Worm (Caenorhabditis elegans) whole organism, L4 larva: ENCODE data around the gene zfp-3.
A peak's percentile ranks its signal among the peaks of the same experiment; 100 is the strongest.

ENCODE experiments used
- D1046.2 ChIP-seq: fragments of 200-800 bp; sonication (Bioruptor generic); IDR thresholded peaks from 2 replicates; pipeline ENCODE4 v1.3.6; 2022; ENCODE audit warnings: missing genetic modification characterization, missing compliant biosample characterization
- F10B5.3 ChIP-seq: sonication (generic microtip); optimal IDR thresholded peaks from 2 replicates; lab custom pipeline; 2016; ENCODE audit warnings: mild to moderate bottlenecking, missing genetic modification characterization, missing compliant biosample characterization
- R02D3.7 ChIP-seq: fragments of 150-350 bp; sonication (generic microtip); optimal IDR thresholded peaks from 3 replicates; lab custom pipeline; 2014; ENCODE audit warnings: missing biosample characterization, missing genetic modification characterization
- T20F7.1 ChIP-seq: fragments of 200-800 bp; sonication (Bioruptor generic); optimal IDR thresholded peaks from 2 replicates; lab custom pipeline; 2018; ENCODE audit warnings: mild to moderate bottlenecking, missing genetic modification characterization, missing compliant biosample characterization
- T26A8.4 ChIP-seq: fragments of 200-800 bp; sonication (Bioruptor generic); IDR thresholded peaks from 2 replicates; pipeline ENCODE4 v1.3.6; 2022; ENCODE audit warnings: missing genetic modification characterization, missing compliant biosample characterization
- ZK337.2 ChIP-seq: fragments of 200-800 bp; sonication (Bioruptor generic); IDR thresholded peaks from 2 replicates; pipeline ENCODE4 v1.3.6; 2022; ENCODE audit warnings: missing genetic modification reagents, missing genetic modification characterization, missing compliant biosample characterization
- ZK546.5 ChIP-seq, 2 experiments: sonication (generic microtip); optimal IDR thresholded peaks; 2 replicates each; lab custom pipeline; 2017; ENCODE audit warnings: missing biosample characterization in 2 of 2, missing genetic modification characterization in 2 of 2
- aha-1 ChIP-seq: fragments of 150-350 bp; peaks from one replicate; lab custom pipeline; 2014; ENCODE audit warnings: missing biosample characterization, missing genetic modification characterization
- aly-2 ChIP-seq: sonication (generic microtip); optimal IDR thresholded peaks from 2 replicates; lab custom pipeline; 2018; ENCODE audit warnings: missing biosample characterization, missing genetic modification characterization
- attf-4 ChIP-seq: sonication (generic microtip); optimal IDR thresholded peaks from 3 replicates; lab custom pipeline; 2017; ENCODE audit warnings: missing biosample characterization, missing genetic modification characterization
- ceh-20 ChIP-seq: fragments of 200-800 bp; sonication (Bioruptor generic); IDR thresholded peaks from 2 replicates; pipeline ENCODE4 v1.3.6; 2022; ENCODE audit warnings: missing genetic modification reagents, missing genetic modification characterization, missing compliant biosample characterization
- ceh-62 ChIP-seq: sonication (generic microtip); optimal IDR thresholded peaks from 2 replicates; lab custom pipeline; 2017; ENCODE audit warnings: missing biosample characterization, missing genetic modification characterization
- ceh-82 ChIP-seq: sonication (generic microtip); optimal IDR thresholded peaks from 2 replicates; lab custom pipeline; 2017; ENCODE audit warnings: missing biosample characterization, missing genetic modification characterization
- cey-2 ChIP-seq: sonication (generic microtip); optimal IDR thresholded peaks from 3 replicates; lab custom pipeline; 2017; ENCODE audit warnings: missing genetic modification characterization, mild to moderate bottlenecking, missing compliant biosample characterization, antibody characterized with exemption, borderline replicate concordance; ENCODE audit not compliant: insufficient read depth
- daf-19 ChIP-seq: fragments of 200-800 bp; sonication (Bioruptor generic); conservative IDR thresholded peaks from 2 replicates; pipeline ENCODE4 v1.3.6; 2022; ENCODE audit warnings: missing genetic modification characterization, missing compliant biosample characterization
- daf-8 ChIP-seq: fragments of 200-800 bp; sonication (Bioruptor generic); IDR thresholded peaks from 2 replicates; pipeline ENCODE4 v1.3.6; 2022; ENCODE audit warnings: missing genetic modification characterization, missing compliant biosample characterization
- dmd-9 ChIP-seq: fragments of 200-800 bp; sonication (Bioruptor generic); IDR thresholded peaks from 2 replicates; pipeline ENCODE4 v1.3.6; 2022; ENCODE audit warnings: missing genetic modification reagents, missing genetic modification characterization, missing compliant biosample characterization
- dpl-1 ChIP-seq: fragments of 150-350 bp; optimal IDR thresholded peaks from 2 replicates; lab custom pipeline; 2014; ENCODE audit warnings: missing biosample characterization, missing genetic modification reagents, missing genetic modification characterization
- egl-43 ChIP-seq: fragments of 200-800 bp; sonication (Bioruptor generic); IDR thresholded peaks from 2 replicates; pipeline ENCODE4 v1.3.6; 2022; ENCODE audit warnings: missing genetic modification reagents, missing genetic modification characterization, missing compliant biosample characterization
- fos-1 ChIP-seq: fragments of 150-350 bp; optimal IDR thresholded peaks from 2 replicates; lab custom pipeline; 2014; ENCODE audit warnings: missing biosample characterization, missing genetic modification characterization
- gei-8 ChIP-seq: fragments of 200-800 bp; sonication (Bioruptor generic); optimal IDR thresholded peaks from 2 replicates; lab custom pipeline; 2018; ENCODE audit warnings: mild to moderate bottlenecking, missing genetic modification characterization, missing compliant biosample characterization
- hlh-30 ChIP-seq: sonication (generic microtip); optimal IDR thresholded peaks from 2 replicates; lab custom pipeline; 2017; ENCODE audit warnings: antibody characterized with exemption, mild to moderate bottlenecking, missing genetic modification characterization, missing compliant biosample characterization; ENCODE audit not compliant: insufficient read depth
- hmg-1.1 ChIP-seq: fragments of 200-800 bp; sonication (Bioruptor generic); IDR thresholded peaks from 2 replicates; pipeline ENCODE4 v1.3.6; 2022; ENCODE audit warnings: missing genetic modification reagents, missing genetic modification characterization, missing compliant biosample characterization
- lim-7 ChIP-seq: fragments of 200-800 bp; sonication (Bioruptor generic); IDR thresholded peaks from 2 replicates; pipeline ENCODE4 v1.3.6; 2022; ENCODE audit warnings: missing genetic modification characterization, missing compliant biosample characterization
- lin-1 ChIP-seq: fragments of 200-800 bp; sonication (Bioruptor generic); IDR thresholded peaks from 2 replicates; pipeline ENCODE4 v1.3.6; 2022; ENCODE audit warnings: missing genetic modification reagents, missing genetic modification characterization, missing compliant biosample characterization
- lin-29 ChIP-seq: fragments of 200-800 bp; sonication (Bioruptor generic); IDR thresholded peaks from 2 replicates; pipeline ENCODE4 v1.3.6; 2022; ENCODE audit warnings: missing genetic modification reagents, missing genetic modification characterization, missing compliant biosample characterization
- lin-38 ChIP-seq: fragments of 200-800 bp; sonication (Bioruptor generic); IDR thresholded peaks from 2 replicates; pipeline ENCODE4 v1.3.6; 2022; ENCODE audit warnings: missing genetic modification reagents, missing genetic modification characterization, missing compliant biosample characterization
- lin-39 ChIP-seq: fragments of 150-350 bp; optimal IDR thresholded peaks from 2 replicates; lab custom pipeline; 2014; ENCODE audit warnings: missing biosample characterization, missing genetic modification reagents, missing genetic modification characterization
- lsy-2 ChIP-seq, 2 experiments: fragments of 150-350 bp in 1 of 2; sonication (generic microtip) in 1 of 2; optimal IDR thresholded peaks; 2 replicates each; lab custom pipeline; 2014 to 2017; ENCODE audit warnings: missing biosample characterization in 2 of 2, missing genetic modification characterization in 2 of 2
- madf-5 ChIP-seq, 2 experiments: fragments of 200-800 bp; sonication (Bioruptor generic); IDR thresholded peaks; 2 replicates each; pipeline ENCODE4 v1.3.6; 2022; ENCODE audit warnings: missing compliant biosample characterization in 2 of 2, missing genetic modification characterization in 2 of 2
- madf-9 ChIP-seq: fragments of 200-800 bp; sonication (Bioruptor generic); conservative IDR thresholded peaks from 2 replicates; pipeline ENCODE4 v1.3.6; 2022; ENCODE audit warnings: missing genetic modification reagents, missing genetic modification characterization, missing compliant biosample characterization
- mdl-1 ChIP-seq, 2 experiments: fragments of 150-350 bp in 1 of 2; sonication (generic microtip) in 1 of 2; optimal IDR thresholded peaks; 2 replicates each; lab custom pipeline; 2014 to 2017; ENCODE audit warnings: missing biosample characterization in 2 of 2, missing genetic modification characterization in 2 of 2
- nhr-102 ChIP-seq: sonication (generic microtip); optimal IDR thresholded peaks from 2 replicates; lab custom pipeline; 2016; ENCODE audit warnings: mild to moderate bottlenecking, missing genetic modification characterization, moderate library complexity, missing compliant biosample characterization
- nhr-11 ChIP-seq: fragments of 150-350 bp; optimal IDR thresholded peaks from 2 replicates; lab custom pipeline; 2014; ENCODE audit warnings: missing biosample characterization, missing genetic modification characterization
- nhr-25 ChIP-seq: sonication (generic microtip); optimal IDR thresholded peaks from 2 replicates; lab custom pipeline; 2017; ENCODE audit warnings: missing genetic modification characterization, mild to moderate bottlenecking, missing compliant biosample characterization, antibody characterized with exemption, moderate library complexity, borderline replicate concordance; ENCODE audit not compliant: insufficient read depth
- nhr-28 ChIP-seq: fragments of 150-350 bp; optimal IDR thresholded peaks from 2 replicates; lab custom pipeline; 2014; ENCODE audit warnings: missing biosample characterization, missing genetic modification characterization
- nhr-41 ChIP-seq: fragments of 200-800 bp; sonication (Bioruptor generic); IDR thresholded peaks from 2 replicates; pipeline ENCODE4 v1.3.6; 2022; ENCODE audit warnings: missing genetic modification reagents, missing genetic modification characterization, missing compliant biosample characterization
- nhr-48 ChIP-seq: sonication (generic microtip); optimal IDR thresholded peaks from 2 replicates; lab custom pipeline; 2016; ENCODE audit warnings: mild to moderate bottlenecking, missing genetic modification characterization, missing compliant biosample characterization
- nhr-6 ChIP-seq: fragments of 150-350 bp; optimal IDR thresholded peaks from 2 replicates; lab custom pipeline; 2014; ENCODE audit warnings: missing biosample characterization, missing genetic modification characterization
- pha-4 ChIP-seq, 2 experiments: fragments of 150-350 bp in 1 of 2; fragments of 200-800 bp in 1 of 2; sonication (Bioruptor generic) in 1 of 2; IDR thresholded peaks in 1 of 2; optimal IDR thresholded peaks in 1 of 2; 2 replicates each; pipeline versions ENCODE4 v1.3.6 to Lab custom; 2014 to 2022; ENCODE audit warnings: missing genetic modification characterization in 2 of 2, missing genetic modification reagents in 2 of 2, missing biosample characterization in 1 of 2, missing compliant biosample characterization in 1 of 2
- pqm-1 ChIP-seq: sonication (generic microtip); optimal IDR thresholded peaks from 2 replicates; lab custom pipeline; 2017; ENCODE audit warnings: missing biosample characterization, missing genetic modification characterization
- saeg-2 ChIP-seq: fragments of 200-800 bp; sonication (Bioruptor generic); IDR thresholded peaks from 2 replicates; pipeline ENCODE4 v1.3.6; 2022; ENCODE audit warnings: missing genetic modification reagents, missing genetic modification characterization, missing compliant biosample characterization
- sdz-12 ChIP-seq: fragments of 200-800 bp; sonication (Bioruptor generic); optimal IDR thresholded peaks from 2 replicates; lab custom pipeline; 2018; ENCODE audit warnings: mild to moderate bottlenecking, missing genetic modification characterization, missing compliant biosample characterization
- spr-3 ChIP-seq: fragments of 200-800 bp; sonication (Bioruptor generic); optimal IDR thresholded peaks from 2 replicates; lab custom pipeline; 2018; ENCODE audit warnings: mild to moderate bottlenecking, missing genetic modification characterization, missing compliant biosample characterization
- tra-1 ChIP-seq: fragments of 200-800 bp; sonication (Bioruptor generic); IDR thresholded peaks from 2 replicates; pipeline ENCODE4 v1.3.6; 2022; ENCODE audit warnings: missing genetic modification reagents, missing genetic modification characterization, missing compliant biosample characterization
- unc-62 ChIP-seq, 3 experiments: fragments of 150-350 bp in 1 of 3; sonication (generic microtip); optimal IDR thresholded peaks in 2 of 3; peaks in 1 of 3; 1 replicate in 1 of 3; 2 replicates in 2 of 3; lab custom pipeline; 2014 to 2017; ENCODE audit warnings: missing biosample characterization in 3 of 3, missing genetic modification characterization in 3 of 3, missing genetic modification reagents in 3 of 3, missing genotype in 1 of 3
- zip-11 ChIP-seq: fragments of 200-800 bp; sonication (Bioruptor generic); IDR thresholded peaks from 2 replicates; pipeline ENCODE4 v1.3.6; 2022; ENCODE audit warnings: missing genetic modification characterization, missing compliant biosample characterization
- zip-2 ChIP-seq: fragments of 150-350 bp; optimal IDR thresholded peaks from 2 replicates; lab custom pipeline; 2014; ENCODE audit warnings: missing biosample characterization, missing genetic modification characterization
- ztf-11 ChIP-seq: fragments of 150-350 bp; optimal IDR thresholded peaks from 2 replicates; lab custom pipeline; 2014; ENCODE audit warnings: missing biosample characterization, missing genetic modification characterization

The zfp-3 gene

DNA sequence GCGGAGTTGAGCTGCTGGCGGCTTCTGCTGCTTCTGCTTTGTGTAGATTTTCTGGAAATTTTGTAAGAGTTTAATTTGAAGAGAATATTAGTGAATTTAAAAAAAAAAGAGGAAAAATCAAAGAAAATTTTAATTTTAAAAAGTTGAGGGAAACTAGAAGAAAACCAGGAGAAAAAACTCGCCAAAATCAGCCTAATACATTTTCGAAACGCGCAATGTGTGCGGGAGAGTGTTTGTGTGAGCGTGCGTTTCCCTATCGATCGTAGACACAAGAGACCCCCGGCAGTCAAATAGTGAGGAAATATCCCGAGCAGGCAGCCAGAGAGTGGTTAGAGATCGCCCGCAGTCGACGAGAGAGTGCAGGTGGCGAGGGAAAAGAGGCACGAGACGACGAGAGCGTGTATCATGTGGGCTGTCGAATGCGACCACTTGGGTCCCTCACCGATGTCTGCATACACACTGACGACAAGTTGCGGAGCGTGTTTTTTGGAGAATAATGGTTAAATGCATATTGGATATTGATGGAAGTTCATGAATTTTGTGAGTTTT lies at the start of gene zfp-3:
Gene zfp-3, minus strand, starts transcription at position 51 of the 549 bp plus-strand sequence.
- TF ChIP-seq spr-3 (GFP tag; lab: Kevin White, UChicago) (peak; percentile 6), dmd-9 (GFP tag; lab: Robert Waterston, UW) (peak; percentile 77), nhr-25 (tag; lab: Kevin White, UChicago) (peak; percentile 87), lsy-2 (tag; optimal IDR thresholded peaks at IDR 0.05; lab: Kevin White, UChicago) (peak; percentile 81 to 93), pha-4 (GFP tag; IDR thresholded peaks at IDR 0.05; lab: Robert Waterston, UW) (peak; percentile 84), pha-4 (tag; optimal IDR thresholded peaks at IDR 0.05; lab: Kevin White, UChicago) (peak; percentile 28), lin-39 (no peak), aly-2 (tag; lab: Kevin White, UChicago) (no peak), attf-4 (tag; lab: Kevin White, UChicago) (no peak), nhr-6 (tag; lab: Kevin White, UChicago) (peak; percentile 92), lin-1 (GFP tag; lab: Robert Waterston, UW) (peak; percentile 81), nhr-102 (tag; lab: Kevin White, UChicago) (peak; percentile 86), ztf-11 (no peak), ceh-82 (tag; lab: Kevin White, UChicago) (no peak), dpl-1 (peak; percentile 72), cey-2 (tag; lab: Kevin White, UChicago) (no peak), F10B5.3 (peak; percentile 71), fos-1 (tag; lab: Kevin White, UChicago) (peak; percentile 25), saeg-2 (GFP tag; lab: Robert Waterston, UW) (peak; percentile 74; the same call in 1 of the 2 replicates), nhr-11 (tag; lab: Kevin White, UChicago) (peak; percentile 94), daf-19 (GFP tag; lab: Robert Waterston, UW) (0 out of 2 replicates have a peak, but pooled peaks have one; percentile 60), nhr-28 (tag; lab: Kevin White, UChicago) (peak; percentile 82), T26A8.4 (GFP tag; lab: Robert Waterston, UW) (peak; percentile 87), unc-62 (GFP tag; optimal IDR thresholded peaks at IDR 0.05 in 1 of 2; lab: Kevin White, UChicago) (peak in 1 of 2 experiments; percentile 99), unc-62 (tag; optimal IDR thresholded peaks at IDR 0.05; lab: Kevin White, UChicago) (no peak), lin-38 (GFP tag; lab: Robert Waterston, UW) (peak; percentile 78), T20F7.1 (GFP tag; lab: Kevin White, UChicago) (no peak), pqm-1 (tag; lab: Kevin White, UChicago) (no peak), zip-11 (GFP tag; lab: Robert Waterston, UW) (no peak), nhr-41 (GFP tag; lab: Robert Waterston, UW) (peak; percentile 83), egl-43 (peak; percentile 81), daf-8 (GFP tag; lab: Robert Waterston, UW) (no peak), hlh-30 (tag; lab: Kevin White, UChicago) (peak; percentile 99), tra-1 (peak; percentile 81), ZK546.5 (tag; optimal IDR thresholded peaks at IDR 0.05; lab: Kevin White, UChicago) (peak in 1 of 2 experiments; percentile 59), mdl-1 (tag; optimal IDR thresholded peaks at IDR 0.05; lab: Kevin White, UChicago) (peak; percentile 95 to 97), ceh-20 (GFP tag; lab: Robert Waterston, UW) (peak; percentile 94), ZK337.2 (GFP tag; lab: Robert Waterston, UW) (0 out of 2 replicates have a peak, but pooled peaks have one; percentile 47), hmg-1.1 (GFP tag; lab: Robert Waterston, UW) (peak; percentile 96), nhr-48 (peak; percentile 85), R02D3.7 (tag; lab: Kevin White, UChicago) (no peak), D1046.2 (no peak), sdz-12 (no peak), zip-2 (tag; lab: Kevin White, UChicago) (no peak), madf-5 (GFP tag; IDR thresholded peaks at IDR 0.05; lab: Robert Waterston, UW) (no peak), aha-1 (peak; percentile 100), gei-8 (GFP tag; lab: Kevin White, UChicago) (peak; percentile 39), madf-9 (peak; percentile 81), lin-29 (GFP tag; lab: Robert Waterston, UW) (no peak), ceh-62 (tag; lab: Kevin White, UChicago) (no peak), lim-7 (no peak)
